Fruit fly (Drosophila melanogaster) whole organism, embryonic: ENCODE data around the gene Dic61B.
A peak's percentile ranks its signal among the peaks of the same experiment; 100 is the strongest.

Source experiments
- Adf1 ChIP-seq: fragments of 200-800 bp; sonication (Bioruptor generic); IDR thresholded peaks from 2 replicates; pipeline ENCODE4 v1.3.6; 2022; ENCODE audit warnings: missing biosample characterization, missing genetic modification characterization
- Bgb ChIP-seq: fragments of 200-800 bp; sonication (Bioruptor generic); IDR thresholded peaks from 2 replicates; pipeline ENCODE4 v1.3.6; 2022; ENCODE audit warnings: missing biosample characterization, missing genetic modification characterization; ENCODE audit not compliant: partially characterized antibody
- CG10209 ChIP-seq: fragments of 200-800 bp; sonication (Bioruptor generic); optimal IDR thresholded peaks from 3 replicates; lab custom pipeline; 2017; ENCODE audit warnings: missing biosample characterization, mild to moderate bottlenecking, missing genetic modification characterization, missing genetic modification reagents
- CG10267 ChIP-seq: fragments of 200-800 bp; sonication (Bioruptor generic); optimal IDR thresholded peaks from 2 replicates; lab custom pipeline; 2018; ENCODE audit warnings: missing biosample characterization, mild to moderate bottlenecking, missing genetic modification characterization, moderate library complexity
- CG10274 ChIP-seq: fragments of 200-800 bp; sonication (Bioruptor generic); optimal IDR thresholded peaks from 3 replicates; lab custom pipeline; 2017; ENCODE audit warnings: missing biosample characterization, mild to moderate bottlenecking, missing genetic modification characterization
- CG10321 ChIP-seq: fragments of 200-800 bp; sonication (Bioruptor generic); IDR thresholded peaks from 2 replicates; pipeline ENCODE4 v1.3.6; 2022; ENCODE audit warnings: missing biosample characterization, missing genetic modification characterization
- CG12071 ChIP-seq: fragments of 200-800 bp; sonication (Bioruptor generic); optimal IDR thresholded peaks from 3 replicates; lab custom pipeline; 2018; ENCODE audit warnings: missing biosample characterization, mild to moderate bottlenecking, missing genetic modification characterization
- CG12744 ChIP-seq: fragments of 200-800 bp; sonication (Bioruptor generic); optimal IDR thresholded peaks from 2 replicates; lab custom pipeline; 2016; ENCODE audit warnings: missing biosample characterization, missing genetic modification characterization
- CG13424 ChIP-seq: fragments of 200-800 bp; sonication (Bioruptor generic); optimal IDR thresholded peaks from 2 replicates; lab custom pipeline; 2019; ENCODE audit warnings: missing biosample characterization, mild to moderate bottlenecking, missing genetic modification characterization, moderate library complexity
- CG14710 ChIP-seq: fragments of 200-800 bp; sonication (Bioruptor generic); optimal IDR thresholded peaks from 3 replicates; lab custom pipeline; 2019; ENCODE audit warnings: missing biosample characterization, mild to moderate bottlenecking, missing genetic modification characterization, moderate library complexity
- CG16863 ChIP-seq: fragments of 200-800 bp; sonication (Bioruptor generic); optimal IDR thresholded peaks from 3 replicates; lab custom pipeline; 2016; ENCODE audit warnings: missing biosample characterization, missing genetic modification characterization
- CG18011 ChIP-seq: fragments of 200-800 bp; sonication (Bioruptor generic); optimal IDR thresholded peaks from 2 replicates; lab custom pipeline; 2017; ENCODE audit warnings: missing biosample characterization, missing genetic modification characterization, mild to moderate bottlenecking, moderate library complexity, missing genotype
- CG32767 ChIP-seq: fragments of 200-800 bp; sonication (Bioruptor generic); IDR thresholded peaks from 2 replicates; pipeline ENCODE4 v1.3.6; 2022; ENCODE audit warnings: missing biosample characterization, missing genetic modification characterization
- CG32772 ChIP-seq: fragments of 200-800 bp; sonication (Bioruptor generic); IDR thresholded peaks from 2 replicates; pipeline ENCODE4 v1.3.6; 2022; ENCODE audit warnings: missing biosample characterization, missing genetic modification characterization
- CG4424 ChIP-seq: fragments of 200-800 bp; sonication (Bioruptor generic); optimal IDR thresholded peaks from 3 replicates; lab custom pipeline; 2016; ENCODE audit warnings: missing biosample characterization, missing genetic modification characterization
- CG6654 ChIP-seq: fragments of 200-800 bp; sonication (Bioruptor generic); optimal IDR thresholded peaks from 2 replicates; lab custom pipeline; 2017; ENCODE audit warnings: missing biosample characterization, mild to moderate bottlenecking, missing genetic modification characterization
- CG7928 ChIP-seq: fragments of 200-800 bp; sonication (Bioruptor generic); optimal IDR thresholded peaks from 2 replicates; lab custom pipeline; 2017; ENCODE audit warnings: missing biosample characterization, mild to moderate bottlenecking, missing genetic modification characterization
- Chrac-16 ChIP-seq: fragments of 200-800 bp; sonication (Bioruptor generic); optimal IDR thresholded peaks from 3 replicates; lab custom pipeline; 2016; ENCODE audit warnings: missing biosample characterization, missing genetic modification characterization
- GATAe ChIP-seq: fragments of 200-800 bp; sonication (Bioruptor generic); conservative IDR thresholded peaks from 2 replicates; pipeline ENCODE4 v1.3.6; 2022; ENCODE audit warnings: missing biosample characterization, missing genetic modification characterization
- HLH54F ChIP-seq: fragments of 200-800 bp; sonication (Bioruptor generic); optimal IDR thresholded peaks from 3 replicates; lab custom pipeline; 2016; ENCODE audit warnings: missing biosample characterization, missing genetic modification characterization
- Hmx ChIP-seq: fragments of 200-800 bp; sonication (Bioruptor generic); optimal IDR thresholded peaks from 2 replicates; lab custom pipeline; 2016; ENCODE audit warnings: missing biosample characterization, missing genetic modification characterization
- Lim3 ChIP-seq: fragments of 200-800 bp; sonication (Bioruptor generic); IDR thresholded peaks from 2 replicates; pipeline ENCODE4 v1.3.6; 2022; ENCODE audit warnings: missing biosample characterization, missing genetic modification characterization
- Myb ChIP-seq: fragments of 200-800 bp; sonication (Bioruptor generic); optimal IDR thresholded peaks from 2 replicates; lab custom pipeline; 2016; ENCODE audit warnings: missing biosample characterization, missing genetic modification characterization
- NC2β ChIP-seq: fragments of 200-800 bp; sonication (Bioruptor generic); optimal IDR thresholded peaks from 2 replicates; lab custom pipeline; 2016; ENCODE audit warnings: missing biosample characterization, missing genetic modification characterization
- NfI ChIP-seq: fragments of 200-800 bp; sonication (Bioruptor generic); optimal IDR thresholded peaks from 3 replicates; lab custom pipeline; 2018; ENCODE audit warnings: missing biosample characterization, mild to moderate bottlenecking, missing genetic modification characterization, moderate library complexity
- PHDP ChIP-seq: fragments of 200-800 bp; sonication (Bioruptor generic); optimal IDR thresholded peaks from 3 replicates; lab custom pipeline; 2018; ENCODE audit warnings: missing biosample characterization, mild to moderate bottlenecking, missing genetic modification characterization, moderate library complexity
- Ravus ChIP-seq: fragments of 200-800 bp; sonication (Bioruptor generic); IDR thresholded peaks from 2 replicates; pipeline ENCODE4 v1.3.6; 2022; ENCODE audit warnings: missing biosample characterization, missing genetic modification characterization
- TFAM ChIP-seq: fragments of 200-800 bp; sonication (Bioruptor generic); optimal IDR thresholded peaks from 2 replicates; lab custom pipeline; 2017; ENCODE audit warnings: missing biosample characterization, missing genetic modification characterization, inconsistent platforms
- YL-1 ChIP-seq: fragments of 200-800 bp; sonication (Bioruptor generic); optimal IDR thresholded peaks from 3 replicates; lab custom pipeline; 2017; ENCODE audit warnings: missing biosample characterization, mild to moderate bottlenecking, missing genetic modification characterization
- ac ChIP-seq: fragments of 200-800 bp; sonication (Bioruptor generic); optimal IDR thresholded peaks from 3 replicates; lab custom pipeline; 2017; ENCODE audit warnings: missing biosample characterization, mild to moderate bottlenecking, missing genetic modification characterization
- ato ChIP-seq: fragments of 200-800 bp; sonication (Bioruptor generic); IDR thresholded peaks from 2 replicates; pipeline ENCODE4 v1.3.6; 2022; ENCODE audit warnings: missing biosample characterization, missing genetic modification characterization; ENCODE audit not compliant: partially characterized antibody
- az2 ChIP-seq: fragments of 200-800 bp; sonication (Bioruptor generic); optimal IDR thresholded peaks from 3 replicates; lab custom pipeline; 2016; ENCODE audit warnings: missing biosample characterization, missing genetic modification characterization
- chn ChIP-seq: fragments of 200-800 bp; sonication (Bioruptor generic); optimal IDR thresholded peaks from 2 replicates; lab custom pipeline; 2016; ENCODE audit warnings: missing biosample characterization, missing genetic modification characterization
- crc ChIP-seq: fragments of 200-800 bp; sonication (Bioruptor generic); optimal IDR thresholded peaks from 2 replicates; lab custom pipeline; 2016; ENCODE audit warnings: missing biosample characterization, missing genetic modification characterization
- ems ChIP-seq: fragments of 200-800 bp; sonication (Bioruptor generic); optimal IDR thresholded peaks from 3 replicates; lab custom pipeline; 2016; ENCODE audit warnings: missing biosample characterization, missing genetic modification characterization
- exex ChIP-seq: fragments of 200-800 bp; sonication (Bioruptor generic); optimal IDR thresholded peaks from 4 replicates; lab custom pipeline; 2018; ENCODE audit warnings: missing biosample characterization, mild to moderate bottlenecking, missing genetic modification characterization, moderate library complexity
- fd3F ChIP-seq: fragments of 200-800 bp; sonication (Bioruptor generic); optimal IDR thresholded peaks from 2 replicates; lab custom pipeline; 2018; ENCODE audit warnings: missing biosample characterization, mild to moderate bottlenecking, missing genetic modification characterization, moderate library complexity
- gem ChIP-seq: fragments of 200-800 bp; sonication (Bioruptor generic); optimal IDR thresholded peaks from 2 replicates; lab custom pipeline; 2019; ENCODE audit warnings: missing biosample characterization, mild to moderate bottlenecking, missing genetic modification characterization, moderate library complexity
- gt ChIP-seq: fragments of 200-800 bp; sonication (Bioruptor generic); IDR thresholded peaks from 2 replicates; pipeline ENCODE4 v1.3.6; 2022; ENCODE audit warnings: missing biosample characterization, missing genetic modification characterization
- h ChIP-seq: fragments of >200 bp; optimal IDR thresholded peaks from 2 replicates; lab custom pipeline; 2017
- ham ChIP-seq: fragments of 200-800 bp; sonication (Bioruptor generic); IDR thresholded peaks from 2 replicates; pipeline ENCODE4 v1.3.6; 2022; ENCODE audit warnings: missing biosample characterization, missing genetic modification characterization
- jigr1 ChIP-seq: fragments of 200-800 bp; sonication (Bioruptor generic); IDR thresholded peaks from 3 replicates; pipeline ENCODE4 v1.3.6; 2022; ENCODE audit warnings: missing biosample characterization, missing genetic modification characterization
- knrl ChIP-seq: fragments of 200-800 bp; sonication (Bioruptor generic); IDR thresholded peaks from 3 replicates; pipeline ENCODE4 v1.3.6; 2022; ENCODE audit warnings: missing biosample characterization, missing genetic modification characterization; ENCODE audit not compliant: partially characterized antibody
- lbe ChIP-seq: fragments of 200-800 bp; sonication (Bioruptor generic); optimal IDR thresholded peaks from 2 replicates; lab custom pipeline; 2016; ENCODE audit warnings: missing biosample characterization, mild to moderate bottlenecking, missing genetic modification characterization
- lilli ChIP-seq: fragments of 200-800 bp; sonication (Bioruptor generic); optimal IDR thresholded peaks from 3 replicates; lab custom pipeline; 2016; ENCODE audit warnings: missing biosample characterization, missing genetic modification characterization
- lmd ChIP-seq: fragments of 200-800 bp; sonication (Bioruptor generic); IDR thresholded peaks from 2 replicates; pipeline ENCODE4 v1.3.6; 2022; ENCODE audit warnings: missing biosample characterization, missing genetic modification characterization
- lov ChIP-seq, 2 experiments: fragments of 200-800 bp in 1 of 2; fragments of >200 bp in 1 of 2; sonication (Bioruptor generic) in 1 of 2; IDR thresholded peaks in 1 of 2; optimal IDR thresholded peaks in 1 of 2; 2 replicates in 1 of 2; 3 replicates in 1 of 2; pipeline versions ENCODE4 v1.3.6 to Lab custom; 2017 to 2022; ENCODE audit warnings: missing biosample characterization in 1 of 2, missing genetic modification characterization in 1 of 2
- oc ChIP-seq: fragments of 200-800 bp; sonication (Bioruptor generic); optimal IDR thresholded peaks from 2 replicates; lab custom pipeline; 2018; ENCODE audit warnings: missing biosample characterization, mild to moderate bottlenecking, missing genetic modification characterization, moderate library complexity
- sens-2 ChIP-seq: fragments of 200-800 bp; sonication (Bioruptor generic); IDR thresholded peaks from 2 replicates; pipeline ENCODE4 v1.3.6; 2022; ENCODE audit warnings: missing biosample characterization, missing genetic modification characterization
- trh ChIP-seq: fragments of 200-800 bp; sonication (Bioruptor generic); optimal IDR thresholded peaks from 2 replicates; lab custom pipeline; 2016; ENCODE audit warnings: missing biosample characterization, missing genetic modification characterization
- zen ChIP-seq: fragments of 200-800 bp; sonication (Bioruptor generic); optimal IDR thresholded peaks from 3 replicates; lab custom pipeline; 2018; ENCODE audit warnings: missing biosample characterization, mild to moderate bottlenecking, missing genetic modification characterization, moderate library complexity

Dic61B gene

DNA sequence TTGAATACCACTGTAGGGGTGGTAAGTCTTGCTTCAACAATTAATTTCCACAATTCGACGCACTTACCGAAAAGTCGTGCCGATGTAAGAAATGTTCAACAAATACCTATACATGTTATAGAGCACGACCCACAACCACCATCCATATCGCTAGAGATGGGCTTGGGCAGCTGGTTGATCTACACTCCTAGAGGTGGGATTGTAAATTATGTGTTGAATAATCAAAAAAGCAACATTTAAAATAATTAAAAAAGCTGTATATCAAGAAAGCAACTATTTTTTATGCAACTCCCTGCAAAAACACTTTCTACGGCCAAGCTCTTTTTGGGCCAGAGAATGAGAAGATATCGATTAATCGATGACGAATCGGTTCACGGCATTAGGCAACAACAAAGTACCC lies 31.9 kb upstream of the Dic61B start, which contains the start of the genes CG34140, Mkp and Mtch (continued):
- TF ChIP-seq exex (tag; lab: Kevin White, UChicago): no peak
- peak; percentile 92 for TF ChIP-seq CG18011 (GFP tag; lab: Kevin White, UChicago)
- peak; percentile 92 for TF ChIP-seq CG14710 (tag; lab: Kevin White, UChicago)
- TF ChIP-seq jigr1 (GFP tag; lab: Robert Waterston, UW): no peak
- peak; percentile 89 for TF ChIP-seq Bgb (GFP tag; lab: Robert Waterston, UW)
- peak; percentile 79 for TF ChIP-seq CG32772 (GFP tag; lab: Robert Waterston, UW)
- peak; percentile 84 for TF ChIP-seq crc (GFP tag; lab: Kevin White, UChicago)
- no peak for TF ChIP-seq CG12071 (GFP tag; lab: Kevin White, UChicago)
- TF ChIP-seq lilli (GFP tag; lab: Kevin White, UChicago): peak; percentile 96
- TF ChIP-seq CG32767 (GFP tag; lab: Robert Waterston, UW): peak; percentile 89
- TF ChIP-seq zen: peak; percentile 78
- TF ChIP-seq NC2β: peak; percentile 82
- TF ChIP-seq GATAe (GFP tag; lab: Robert Waterston, UW): no peak
- peak; percentile 94 for TF ChIP-seq HLH54F (GFP tag; lab: Kevin White, UChicago)
- peak; percentile 88 for TF ChIP-seq CG13424 (tag; lab: Kevin White, UChicago)
- TF ChIP-seq CG10209 (GFP tag; lab: Kevin White, UChicago): no peak
- peak; percentile 87 for TF ChIP-seq Chrac-16 (GFP tag; lab: Kevin White, UChicago)
- TF ChIP-seq oc (tag; lab: Kevin White, UChicago): no peak
- peak; percentile 93 for TF ChIP-seq lbe (GFP tag; lab: Kevin White, UChicago)
- no peak for TF ChIP-seq lov (optimal IDR thresholded peaks at IDR 0.05; lab: Kevin White, UChicago)
- TF ChIP-seq lov (GFP tag; IDR thresholded peaks at IDR 0.05; lab: Robert Waterston, UW): peak; percentile 65; the same call in 1 of the 3 replicates
- TF ChIP-seq lmd (GFP tag; lab: Robert Waterston, UW): peak; percentile 71
- peak; percentile 94 for TF ChIP-seq chn (GFP tag; lab: Kevin White, UChicago)
- TF ChIP-seq Hmx (GFP tag; lab: Kevin White, UChicago): no peak
- no peak for TF ChIP-seq CG7928 (GFP tag; lab: Kevin White, UChicago)
- peak; percentile 97 for TF ChIP-seq knrl (GFP tag; lab: Robert Waterston, UW)
- no peak for TF ChIP-seq ac (GFP tag; lab: Kevin White, UChicago)
- no peak for TF ChIP-seq ham
- TF ChIP-seq fd3F: peak; percentile 71
- TF ChIP-seq CG10267 (tag; lab: Kevin White, UChicago): peak; percentile 87
- TF ChIP-seq PHDP: no peak
- TF ChIP-seq sens-2: 0 out of 2 replicates have a peak, but pooled peaks have one; percentile 21
- TF ChIP-seq gt: no peak
- TF ChIP-seq CG10274 (GFP tag; lab: Kevin White, UChicago): peak; percentile 28
- peak; percentile 98 for TF ChIP-seq YL-1 (GFP tag; lab: Kevin White, UChicago)
- no peak for TF ChIP-seq h (lab: Kevin White, UChicago)
- peak; percentile 87 for TF ChIP-seq CG4424 (GFP tag; lab: Kevin White, UChicago)
- peak; percentile 72 for TF ChIP-seq Myb
- peak; percentile 81 for TF ChIP-seq NfI (GFP tag; lab: Kevin White, UChicago)
- TF ChIP-seq CG12744: peak; percentile 82
- TF ChIP-seq ato: peak; percentile 73
- TF ChIP-seq CG16863 (GFP tag; lab: Kevin White, UChicago): peak; percentile 85
- no peak for TF ChIP-seq CG6654 (GFP tag; lab: Kevin White, UChicago)
- TF ChIP-seq Adf1 (GFP tag; lab: Robert Waterston, UW): peak; percentile 60
- TF ChIP-seq gem (tag; lab: Kevin White, UChicago): peak; percentile 91
- TF ChIP-seq CG10321: 0 out of 2 replicates have a peak, but pooled peaks have one; percentile 26
- TF ChIP-seq TFAM (GFP tag; lab: Kevin White, UChicago): no peak
- TF ChIP-seq az2 (GFP tag; lab: Kevin White, UChicago): peak; percentile 88
- TF ChIP-seq ems (GFP tag; lab: Kevin White, UChicago): peak; percentile 68
- TF ChIP-seq trh (GFP tag; lab: Kevin White, UChicago): peak; percentile 74
- no peak for TF ChIP-seq Lim3 (GFP tag; lab: Robert Waterston, UW)
- TF ChIP-seq Ravus (GFP tag; lab: Robert Waterston, UW): peak; percentile 25; the same call in 1 of the 2 replicates
